Fruit fly (Drosophila melanogaster): Measurements from ENCODE around the gene PpD3.

DNA sequence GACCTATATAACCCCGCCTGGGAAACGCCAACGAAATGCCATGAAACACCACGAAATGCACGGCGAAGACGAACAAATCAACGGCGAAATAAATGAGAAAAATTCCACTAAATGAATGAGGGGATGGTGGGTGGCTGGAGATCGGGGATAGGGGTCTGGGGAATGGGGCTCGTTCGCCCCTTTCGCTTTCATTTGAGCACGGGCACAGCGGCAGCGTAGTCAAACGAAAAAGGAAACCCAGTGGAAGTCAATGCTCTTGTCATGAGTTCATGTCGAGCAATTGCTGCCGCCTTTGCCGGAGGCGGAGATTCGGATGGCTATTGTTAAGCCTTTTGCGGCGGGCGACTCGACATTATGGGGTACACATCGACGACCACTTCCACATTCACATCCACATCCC is 44.4 kb upstream of the PpD3 start:
- TF ChIP-seq CTCF (optimal IDR thresholded peaks at IDR 0.05) (no peak), CG8478 (optimal IDR thresholded peaks at IDR 0.05) (no peak)

Measured in S2 (cell line).